Fruit fly (Drosophila melanogaster) whole organism, embryonic: ENCODE data around the gene CG14715.

Experiments
- Antp ChIP-seq: fragments of 200-800 bp; sonication (Bioruptor generic); optimal IDR thresholded peaks from 3 replicates; lab custom pipeline; 2016; ENCODE audit warnings: missing biosample characterization, missing genetic modification characterization
- CG10366 ChIP-seq: fragments of 200-800 bp; sonication (Bioruptor generic); IDR thresholded peaks from 2 replicates; pipeline ENCODE4 v1.3.6; 2022; ENCODE audit warnings: missing biosample characterization, missing genetic modification characterization
- CG3163 ChIP-seq: fragments of 200-800 bp; sonication (Bioruptor generic); optimal IDR thresholded peaks from 3 replicates; lab custom pipeline; 2016; ENCODE audit warnings: missing biosample characterization, missing genetic modification characterization
- E2f1 ChIP-seq: fragments of 200-800 bp; sonication (Bioruptor generic); IDR thresholded peaks from 2 replicates; pipeline ENCODE4 v1.3.6; 2022; ENCODE audit warnings: missing biosample characterization, missing genetic modification characterization
- Med ChIP-seq: fragments of 200-800 bp; sonication (Bioruptor generic); peaks from one replicate; lab custom pipeline; 2016; ENCODE audit warnings: missing biosample characterization, missing genetic modification characterization, mild to moderate bottlenecking, inconsistent platforms, moderate library complexity
- Myb ChIP-seq: fragments of 200-800 bp; sonication (Bioruptor generic); optimal IDR thresholded peaks from 2 replicates; lab custom pipeline; 2016; ENCODE audit warnings: missing biosample characterization, missing genetic modification characterization
- Six4 ChIP-seq: fragments of 200-800 bp; sonication (Bioruptor generic); optimal IDR thresholded peaks from 2 replicates; lab custom pipeline; 2016; ENCODE audit warnings: missing biosample characterization, missing genetic modification characterization
- phol ChIP-seq: fragments of 200-800 bp; sonication (Bioruptor generic); optimal IDR thresholded peaks from 3 replicates; lab custom pipeline; 2018; ENCODE audit warnings: missing biosample characterization, mild to moderate bottlenecking, missing genetic modification characterization, moderate library complexity

- TF ChIP-seq Six4 (GFP tag; lab: Kevin White, UChicago): no peak
- no peak for TF ChIP-seq CG10366 (GFP tag; lab: Robert Waterston, UW)
- no peak for TF ChIP-seq Myb (GFP tag; lab: Kevin White, UChicago)
- TF ChIP-seq phol (tag; lab: Kevin White, UChicago): no peak
- no peak for TF ChIP-seq Antp (GFP tag; lab: Kevin White, UChicago)
- TF ChIP-seq Med (GFP tag; lab: Kevin White, UChicago): no peak
- no peak for TF ChIP-seq CG3163 (GFP tag; lab: Kevin White, UChicago)
- no peak for TF ChIP-seq E2f1 (GFP tag; lab: Robert Waterston, UW)
Observed at dm6 chr3R:11639946-11640588, 34.0 kb upstream of the CG14715 start.
